Fruit fly (Drosophila melanogaster): ENCODE results near the gene dysf.

Gene dysf

DNA sequence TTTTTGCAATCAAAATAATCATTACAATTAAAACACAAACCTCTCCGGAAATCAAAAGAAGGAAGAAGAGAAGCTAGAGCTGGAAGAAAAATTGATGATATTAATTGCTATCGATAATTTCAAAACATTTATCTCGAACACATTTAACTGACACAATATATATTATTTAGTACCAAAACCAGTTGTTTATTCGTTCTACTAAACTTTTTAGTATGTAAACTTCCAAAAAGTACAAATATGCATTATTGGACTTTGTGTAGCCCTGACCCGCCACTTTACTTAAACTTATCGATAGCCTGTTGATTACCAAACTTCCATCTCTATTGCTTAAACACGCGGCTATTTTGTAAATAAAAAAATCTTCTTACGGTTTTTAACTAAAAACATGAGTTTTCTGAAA is 39.3 kb downstream of the dysf start, which contains the start of the genes RpL34a and Trmt61 (continued):
- peak; percentile 76 for TF ChIP-seq CG10669 (GFP tag; optimal IDR thresholded peaks at IDR 0.05)
- TF ChIP-seq CG8319 (GFP tag; optimal IDR thresholded peaks at IDR 0.05) = peak; percentile 58
- peak; percentile 64 for TF ChIP-seq Ets96B (tag; optimal IDR thresholded peaks at IDR 0.05)
- peak; percentile 41 for TF ChIP-seq CG11902 (GFP tag; optimal IDR thresholded peaks at IDR 0.05)
- no peak for TF ChIP-seq CG11294 (GFP tag; IDR thresholded peaks at IDR 0.05)
- peak; percentile 75 to 89 for TF ChIP-seq ss (GFP tag; optimal IDR thresholded peaks at IDR 0.05)
- TF ChIP-seq vri (GFP tag; optimal IDR thresholded peaks at IDR 0.05) = peak; percentile 70
- peak; percentile 90 for TF ChIP-seq svp (GFP tag)
- TF ChIP-seq CG6854 (GFP tag; optimal IDR thresholded peaks at IDR 0.05) = peak; percentile 90
- TF ChIP-seq Eip93F (GFP tag; optimal IDR thresholded peaks at IDR 0.05) = no peak
- TF ChIP-seq eg (GFP tag; IDR thresholded peaks at IDR 0.05) = peak; percentile 67
- peak; percentile 96 for TF ChIP-seq Eip78C (GFP tag)
- peak; percentile 61 for TF ChIP-seq dsx (GFP tag; optimal IDR thresholded peaks at IDR 0.05; ENCODE audit: poor library complexity, severe bottlenecking)
- peak; percentile 36 to 56 for TF ChIP-seq salr (GFP tag; optimal IDR thresholded peaks at IDR 0.05)
- peak; percentile 75 for TF ChIP-seq CG6792 (GFP tag; optimal IDR thresholded peaks at IDR 0.05)
- TF ChIP-seq Sox14 (GFP tag; optimal IDR thresholded peaks at IDR 0.05) = peak; percentile 56
- no peak for TF ChIP-seq dac (GFP tag; optimal IDR thresholded peaks at IDR 0.05)
- peak; percentile 87 for TF ChIP-seq esn (GFP tag; optimal IDR thresholded peaks at IDR 0.05)
- peak; percentile 60 for TF ChIP-seq Hr39 (GFP tag; optimal IDR thresholded peaks at IDR 0.05)
- no peak for TF ChIP-seq Hr38 (GFP tag; optimal IDR thresholded peaks at IDR 0.05)
- peak; percentile 79 for TF ChIP-seq pdm3 (GFP tag; optimal IDR thresholded peaks at IDR 0.05)
- peak; percentile 81 for TF ChIP-seq lz (GFP tag; optimal IDR thresholded peaks at IDR 0.05)
- TF ChIP-seq CG31627 (GFP tag; optimal IDR thresholded peaks at IDR 0.05) = peak; percentile 74
- TF ChIP-seq Smox (GFP tag; optimal IDR thresholded peaks at IDR 0.05) = peak; percentile 78
- TF ChIP-seq CG15336 (GFP tag; IDR thresholded peaks at IDR 0.05) = peak; percentile 43; the same call in 1 of the 2 replicates
- TF ChIP-seq cyc (GFP tag; optimal IDR thresholded peaks at IDR 0.05) = peak; percentile 72
- peak; percentile 50 for TF ChIP-seq Ets21C (GFP tag; optimal IDR thresholded peaks at IDR 0.05)

DNA sequence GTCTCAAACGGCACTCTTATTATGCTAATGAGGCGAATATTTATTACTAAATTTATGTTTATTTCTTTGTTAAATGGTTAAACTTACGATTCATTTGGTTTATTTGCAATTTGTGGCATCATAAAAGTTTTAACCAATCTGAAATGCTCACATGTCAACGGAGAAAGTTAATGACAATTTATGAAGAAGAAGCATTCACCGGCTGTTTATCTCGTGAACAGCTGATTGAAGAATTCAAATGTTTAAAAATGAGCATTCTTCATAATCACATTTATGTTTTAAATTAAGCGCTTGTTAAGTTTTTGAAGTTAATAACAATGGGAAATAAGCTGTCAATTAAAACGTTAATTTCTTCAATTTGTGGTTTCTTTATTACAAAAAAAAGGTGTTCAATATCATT is 40.4 kb downstream of the dysf start, which contains the start of the genes PIG-P and Tcs6:
TSS of gene PIG-P (minus strand) at position 158 of the 400 bp plus-strand sequence.
TSS of gene Tcs6 (minus strand) at position 158 of the 400 bp plus-strand sequence.
- TF ChIP-seq Hr4 (GFP tag; optimal IDR thresholded peaks at IDR 0.05) = no peak
- TF ChIP-seq Eip78C (GFP tag) = peak; percentile 2
- TF ChIP-seq achi (GFP tag; optimal IDR thresholded peaks at IDR 0.05) = no peak
- no peak for TF ChIP-seq fd85E (GFP tag; optimal IDR thresholded peaks at IDR 0.05)
- TF ChIP-seq spab (GFP tag; optimal IDR thresholded peaks at IDR 0.05) = no peak

DNA sequence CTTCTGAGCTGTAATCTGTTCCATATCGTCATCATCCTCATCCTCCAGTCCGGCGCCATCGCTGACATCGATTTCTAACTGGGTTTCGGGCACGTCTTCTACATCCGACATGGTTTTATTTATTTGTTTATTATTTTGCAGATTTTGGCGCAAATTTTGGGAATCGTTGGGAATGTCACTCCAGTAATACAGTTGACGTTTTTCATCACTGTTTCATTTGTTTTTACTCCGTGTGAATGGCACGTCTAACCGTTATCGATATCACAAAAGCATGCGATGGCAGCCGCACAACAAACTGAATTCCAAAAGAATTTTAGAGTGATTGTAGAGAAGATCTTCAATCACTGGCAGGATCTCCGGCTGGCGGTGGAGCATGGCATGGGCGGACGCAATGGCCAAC is 42.1 kb downstream of the dysf start, which contains the start of the genes Sld5 and CG14543:
TSS of gene Sld5 (minus strand) at position 167 of the 400 bp plus-strand sequence.
TSS of gene CG14543 (plus strand) at position 250 of the 400 bp plus-strand sequence.
- TF ChIP-seq esn (GFP tag; optimal IDR thresholded peaks at IDR 0.05) (peak; percentile 26), fd85E (GFP tag; optimal IDR thresholded peaks at IDR 0.05) (no peak), CG6163 (GFP tag; IDR thresholded peaks at IDR 0.05) (0 out of 3 replicates have a peak, but pooled peaks have one; percentile 23), Sox14 (GFP tag; optimal IDR thresholded peaks at IDR 0.05) (no peak), CG10631 (GFP tag; optimal IDR thresholded peaks at IDR 0.05) (no peak), lz (GFP tag; optimal IDR thresholded peaks at IDR 0.05) (peak; percentile 9), CG6854 (GFP tag; optimal IDR thresholded peaks at IDR 0.05) (peak; percentile 15), pdm3 (GFP tag; optimal IDR thresholded peaks at IDR 0.05) (no peak), CG34406 (GFP tag; optimal IDR thresholded peaks at IDR 0.05) (no peak)

DNA sequence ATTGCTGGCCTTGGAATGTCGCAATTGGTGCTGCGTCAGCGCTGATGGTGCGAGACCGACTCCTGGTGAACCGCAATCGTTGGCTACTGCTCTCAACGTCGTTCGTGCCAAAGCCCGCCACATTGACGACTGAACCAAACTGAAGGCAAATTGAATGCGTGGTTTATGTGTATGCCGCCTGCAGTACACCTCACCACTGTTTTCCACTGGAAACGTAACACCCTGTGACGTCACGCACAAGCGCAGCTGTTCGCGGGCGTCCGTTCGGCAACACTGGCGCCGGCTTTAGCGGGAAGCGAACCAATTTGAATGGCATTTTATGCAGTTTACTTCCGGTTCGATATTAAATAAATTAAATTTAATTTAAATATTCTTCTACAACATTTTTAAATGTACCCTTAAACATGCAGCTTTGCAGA is 43.3 kb downstream of the dysf start, which contains the start of gene Cmpk:
TSS of gene Cmpk (minus strand) at position 225 of the 419 bp plus-strand sequence.
- TF ChIP-seq CG1621 (tag; optimal IDR thresholded peaks at IDR 0.05) (peak; percentile 46), acj6 (GFP tag; optimal IDR thresholded peaks at IDR 0.05) (peak; percentile 59), Met (GFP tag; optimal IDR thresholded peaks at IDR 0.05) (peak; percentile 74), CG8632 (GFP tag; optimal IDR thresholded peaks at IDR 0.05) (peak; percentile 53), CG31627 (GFP tag; optimal IDR thresholded peaks at IDR 0.05) (peak; percentile 32), Eip93F (GFP tag; optimal IDR thresholded peaks at IDR 0.05) (no peak), CG9139 (GFP tag; optimal IDR thresholded peaks at IDR 0.05) (no peak), Ets21C (GFP tag; optimal IDR thresholded peaks at IDR 0.05) (no peak), CG15336 (GFP tag; IDR thresholded peaks at IDR 0.05) (peak; percentile 40; the same call in 1 of the 2 replicates), CG8119 (GFP tag; IDR thresholded peaks at IDR 0.05) (peak; percentile 55; the same call in 1 of the 3 replicates), dsx (GFP tag; optimal IDR thresholded peaks at IDR 0.05; ENCODE audit: poor library complexity, severe bottlenecking) (peak; percentile 35), CG7368 (GFP tag; optimal IDR thresholded peaks at IDR 0.05) (peak; percentile 60), Ets96B (tag; optimal IDR thresholded peaks at IDR 0.05) (peak; percentile 1), Sox15 (GFP tag; optimal IDR thresholded peaks at IDR 0.05) (no peak), CG3032 (tag; optimal IDR thresholded peaks at IDR 0.05) (peak; percentile 22), topi (GFP tag; optimal IDR thresholded peaks at IDR 0.05) (peak; percentile 69), CG4318 (GFP tag; optimal IDR thresholded peaks at IDR 0.05) (no peak), CG34406 (GFP tag; optimal IDR thresholded peaks at IDR 0.05) (peak; percentile 70), CG6276 (GFP tag; optimal IDR thresholded peaks at IDR 0.05) (no peak)
